Worm (Caenorhabditis elegans) whole organism, midembryonic: ENCODE measurements around the gene gex-5.
A peak's percentile ranks its signal among the peaks of the same experiment; 100 is the strongest.
"Not testable (repeated sequence)": the region's sequence is repeated elsewhere in the genome, so short reads cannot be mapped to it uniquely, and the experiment has no call there.

Experiments used
- T22C8.4 ChIP-seq: fragments of 200-800 bp; sonication (Bioruptor generic); IDR thresholded peaks from 2 replicates; pipeline ENCODE4 v1.3.6; 2022; ENCODE audit warnings: missing genetic modification characterization, missing compliant biosample characterization
- cog-1 ChIP-seq: sonication (generic microtip); optimal IDR thresholded peaks from 2 replicates; lab custom pipeline; 2016; ENCODE audit warnings: missing genetic modification characterization, missing compliant biosample characterization
- flt-1 ChIP-seq: fragments of 200-800 bp; sonication (Bioruptor generic); IDR thresholded peaks from 2 replicates; pipeline ENCODE4 v1.3.6; 2022; ENCODE audit warnings: missing genetic modification characterization, missing compliant biosample characterization
- klf-2 ChIP-seq: fragments of 200-800 bp; sonication (Bioruptor generic); conservative IDR thresholded peaks from 2 replicates; pipeline ENCODE4 v1.3.6; 2022; ENCODE audit warnings: missing genetic modification reagents, missing genetic modification characterization, missing compliant biosample characterization
- med-1 ChIP-seq: sonication (generic microtip); optimal IDR thresholded peaks from 2 replicates; lab custom pipeline; 2017; ENCODE audit warnings: missing genetic modification characterization, mild to moderate bottlenecking, missing compliant biosample characterization, antibody characterized with exemption, missing genetic modification reagents; ENCODE audit not compliant: insufficient read depth
- ref-1 ChIP-seq: fragments of 200-800 bp; sonication (Bioruptor generic); conservative IDR thresholded peaks from 2 replicates; pipeline ENCODE4 v1.3.6; 2022; ENCODE audit warnings: missing genetic modification reagents, missing genetic modification characterization, missing compliant biosample characterization
- tab-1 ChIP-seq: fragments of 200-800 bp; sonication (Bioruptor generic); IDR thresholded peaks from 2 replicates; pipeline ENCODE4 v1.3.6; 2022; ENCODE audit warnings: missing genetic modification characterization, missing compliant biosample characterization
- ztf-23 ChIP-seq: fragments of 200-800 bp; sonication (Bioruptor generic); IDR thresholded peaks from 2 replicates; pipeline ENCODE4 v1.3.6; 2022; ENCODE audit warnings: missing genetic modification reagents, missing genetic modification characterization, missing compliant biosample characterization
- ztf-29 ChIP-seq: fragments of 200-800 bp; sonication (Bioruptor generic); IDR thresholded peaks from 2 replicates; pipeline ENCODE4 v1.3.6; 2022; ENCODE audit warnings: missing genetic modification reagents, missing genetic modification characterization, missing compliant biosample characterization

The gex-5 gene

DNA sequence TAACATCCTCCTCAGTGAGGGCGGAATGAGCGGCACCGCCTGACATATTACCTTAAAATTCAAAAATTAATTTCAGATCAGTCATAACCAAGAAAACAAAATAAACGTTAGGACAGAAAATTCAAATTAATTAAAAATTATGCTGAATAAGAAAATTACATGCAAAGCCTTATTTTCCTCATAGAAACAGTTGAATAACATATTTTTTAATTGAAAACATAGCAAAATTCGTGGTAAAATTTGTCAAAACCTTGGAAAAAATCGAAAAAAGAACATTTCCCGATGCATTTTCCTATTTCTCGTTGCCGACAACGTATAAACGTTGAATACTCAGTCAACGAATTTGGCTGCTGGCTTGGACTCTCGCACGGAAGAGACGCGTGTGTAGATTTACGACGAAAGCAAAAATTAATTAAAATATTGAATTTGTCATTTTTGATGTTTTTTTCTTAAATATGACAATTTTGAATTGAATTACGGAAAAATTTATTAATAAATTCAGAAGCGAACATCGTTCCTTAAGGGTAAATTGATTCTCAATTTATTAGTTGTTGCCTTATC, 27.7 kb downstream of the gex-5 start, which contains the start of the genes rps-0 and rbg-3:
Gene rps-0 (minus strand): TSS at position 51 of the 561 bp plus-strand sequence.
Gene rbg-3 (plus strand): TSS at position 424 of the 561 bp plus-strand sequence.
- no peak for TF ChIP-seq T22C8.4 (GFP tag; lab: Robert Waterston, UW)
- no peak for TF ChIP-seq klf-2 (GFP tag; lab: Robert Waterston, UW)
- no peak for TF ChIP-seq tab-1 (GFP tag; lab: Robert Waterston, UW)
- peak; percentile 41 for TF ChIP-seq cog-1 (tag; lab: Kevin White, UChicago)
- no peak for TF ChIP-seq flt-1 (GFP tag; lab: Robert Waterston, UW)
- peak; percentile 71; the same call in 1 of the 2 replicates for TF ChIP-seq ztf-23 (GFP tag; lab: Robert Waterston, UW)
- TF ChIP-seq ztf-29 (GFP tag; lab: Robert Waterston, UW): 0 out of 2 replicates have a peak, but pooled peaks have one; percentile 21
- no peak for TF ChIP-seq ref-1 (GFP tag; lab: Robert Waterston, UW)

ce11 chrIII:4748666-4749065, 33.1 kb downstream of the gex-5 start:
- 0 out of 2 replicates have a peak, but pooled peaks have one; percentile 5 for TF ChIP-seq klf-2 (GFP tag; lab: Robert Waterston, UW)
- TF ChIP-seq med-1 (GFP tag; lab: Kevin White, UChicago): no peak
- no peak for TF ChIP-seq T22C8.4 (GFP tag; lab: Robert Waterston, UW)

DNA sequence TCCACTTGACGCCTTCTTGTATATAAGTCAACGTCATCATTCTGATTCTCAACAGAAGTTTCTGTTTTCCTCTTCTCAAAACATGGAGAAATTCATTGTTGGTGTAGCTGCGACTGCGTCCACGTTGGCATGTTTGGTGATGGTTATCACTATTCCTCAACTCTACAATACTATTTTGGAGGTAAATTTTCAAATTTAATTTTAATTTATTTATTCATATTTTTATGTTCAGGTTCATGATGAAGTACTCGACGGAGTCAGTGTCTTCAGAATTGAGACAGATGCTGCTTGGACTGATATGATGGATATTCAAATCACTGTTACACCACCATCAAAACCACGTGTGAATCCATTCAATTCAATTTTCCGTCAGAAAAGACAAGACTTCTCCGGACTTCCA, 33.7 kb downstream of the gex-5 start, which contains the start of gene col-89:
Gene col-89 (plus strand): TSS at position 19 of the 400 bp plus-strand sequence.
- TF ChIP-seq flt-1 (GFP tag; lab: Robert Waterston, UW) (no peak), med-1 (GFP tag; lab: Kevin White, UChicago) (no peak), ztf-23 (GFP tag; lab: Robert Waterston, UW) (no peak), cog-1 (tag; lab: Kevin White, UChicago) (no peak), ztf-29 (GFP tag; lab: Robert Waterston, UW) (no peak), ref-1 (GFP tag; lab: Robert Waterston, UW) (no peak), klf-2 (GFP tag; lab: Robert Waterston, UW) (no peak), tab-1 (GFP tag; lab: Robert Waterston, UW) (no peak), T22C8.4 (GFP tag; lab: Robert Waterston, UW) (no peak)

ce11 chrIII:4745934-4746333, 35.9 kb downstream of the gex-5 start, which contains the start of gene F17C8.6:
Gene F17C8.6, minus strand, starts transcription at chrIII:4746034.
- TF ChIP-seq cog-1 (tag; lab: Kevin White, UChicago) (no peak), tab-1 (GFP tag; lab: Robert Waterston, UW) (no peak), ztf-23 (GFP tag; lab: Robert Waterston, UW) (no peak), ref-1 (GFP tag; lab: Robert Waterston, UW) (no peak), med-1 (GFP tag; lab: Kevin White, UChicago) (no peak), ztf-29 (GFP tag; lab: Robert Waterston, UW) (no peak), klf-2 (GFP tag; lab: Robert Waterston, UW) (no peak), T22C8.4 (GFP tag; lab: Robert Waterston, UW) (no peak), flt-1 (GFP tag; lab: Robert Waterston, UW) (no peak)

DNA sequence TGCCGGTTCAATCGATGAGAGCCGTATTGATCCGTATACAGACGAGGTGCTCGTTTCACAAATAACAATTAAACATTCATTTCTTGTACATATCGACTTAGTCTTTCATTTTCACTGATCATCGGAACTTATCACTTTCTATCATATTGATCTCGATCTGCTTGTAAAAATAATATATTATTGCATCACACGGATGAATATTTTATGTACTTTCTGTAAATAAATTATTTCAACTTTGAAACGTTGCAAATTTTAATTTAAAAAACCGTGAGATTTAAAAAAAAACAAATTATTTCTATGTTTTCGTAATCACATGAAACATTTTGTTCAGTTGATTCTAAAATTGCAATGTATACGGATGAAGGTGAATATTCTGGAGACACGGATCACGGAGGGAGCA, 39.2 kb downstream of the gex-5 start, which contains the start of gene twk-6:
Gene twk-6 (plus strand): TSS at position 301 of the 400 bp plus-strand sequence.
- TF ChIP-seq klf-2, ztf-23, ztf-29 (GFP tag; lab: Robert Waterston, UW): not testable (repeated sequence)

DNA sequence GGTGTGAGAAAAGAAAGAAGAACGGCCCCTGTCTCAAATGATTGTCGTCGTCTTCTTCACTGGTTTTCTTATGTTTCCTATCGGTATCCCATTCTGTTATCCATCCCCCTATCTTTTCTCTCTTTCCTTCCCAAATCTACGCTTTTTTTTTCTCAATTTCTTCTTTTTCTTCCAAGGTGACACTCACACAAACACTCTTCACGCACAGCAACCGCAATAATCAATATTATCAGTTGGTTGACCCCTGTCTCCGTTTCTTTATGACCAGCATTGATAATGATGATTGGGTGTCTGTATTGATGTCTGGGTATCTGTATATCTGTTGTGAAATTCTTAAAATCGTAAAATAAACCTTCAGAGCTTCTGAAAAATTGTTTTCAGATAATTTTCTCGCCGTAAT, 41.0 kb downstream of the gex-5 start:
- TF ChIP-seq med-1 (GFP tag; lab: Kevin White, UChicago) (no peak), tab-1 (GFP tag; lab: Robert Waterston, UW) (no peak), flt-1 (GFP tag; lab: Robert Waterston, UW) (no peak), klf-2 (GFP tag; lab: Robert Waterston, UW) (no peak), ztf-29 (GFP tag; lab: Robert Waterston, UW) (no peak), cog-1 (tag; lab: Kevin White, UChicago) (no peak), ztf-23 (GFP tag; lab: Robert Waterston, UW) (no peak), T22C8.4 (GFP tag; lab: Robert Waterston, UW) (no peak), ref-1 (GFP tag; lab: Robert Waterston, UW) (no peak)

DNA sequence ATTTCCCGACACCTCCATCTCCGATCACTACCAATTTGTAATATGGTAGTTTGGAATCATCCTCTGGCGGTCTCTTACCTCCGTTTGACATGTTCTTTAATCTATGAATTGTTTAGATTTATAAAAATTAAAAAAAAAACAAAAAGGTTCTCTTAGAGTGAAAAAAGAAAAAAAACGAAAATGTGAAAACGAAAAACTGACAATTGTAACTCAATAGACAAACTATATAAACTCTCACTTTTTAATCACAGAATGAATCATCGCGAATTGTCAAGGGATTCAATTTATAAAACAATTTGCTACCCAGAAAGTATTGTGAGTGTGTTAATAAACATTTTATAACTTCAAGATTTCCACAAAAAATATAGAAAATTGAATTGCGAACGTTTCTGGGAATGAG, 41.8 kb downstream of the gex-5 start, which contains the start of gene ras-2:
Gene ras-2 (minus strand): TSS at position 101 of the 400 bp plus-strand sequence.
- TF ChIP-seq klf-2 (GFP tag; lab: Robert Waterston, UW): no peak
- TF ChIP-seq ztf-23 (GFP tag; lab: Robert Waterston, UW): no peak
- TF ChIP-seq cog-1 (tag; lab: Kevin White, UChicago): no peak
- no peak for TF ChIP-seq ref-1 (GFP tag; lab: Robert Waterston, UW)
- no peak for TF ChIP-seq T22C8.4 (GFP tag; lab: Robert Waterston, UW)
- no peak for TF ChIP-seq med-1 (GFP tag; lab: Kevin White, UChicago)
- TF ChIP-seq flt-1 (GFP tag; lab: Robert Waterston, UW): no peak
- TF ChIP-seq ztf-29 (GFP tag; lab: Robert Waterston, UW): no peak
- TF ChIP-seq tab-1 (GFP tag; lab: Robert Waterston, UW): no peak

- no peak for TF ChIP-seq klf-2 (GFP tag; lab: Robert Waterston, UW)
- no peak for TF ChIP-seq T22C8.4 (GFP tag; lab: Robert Waterston, UW)
- TF ChIP-seq tab-1 (GFP tag; lab: Robert Waterston, UW): no peak
- TF ChIP-seq ztf-29 (GFP tag; lab: Robert Waterston, UW): no peak
- TF ChIP-seq flt-1 (GFP tag; lab: Robert Waterston, UW): no peak
- TF ChIP-seq ref-1 (GFP tag; lab: Robert Waterston, UW): no peak
Observed at ce11 chrIII:4735443-4735842, 46.3 kb downstream of the gex-5 start, which contains the start of gene F17C8.7. Gene F17C8.7, plus strand, starts transcription at chrIII:4735743.

DNA sequence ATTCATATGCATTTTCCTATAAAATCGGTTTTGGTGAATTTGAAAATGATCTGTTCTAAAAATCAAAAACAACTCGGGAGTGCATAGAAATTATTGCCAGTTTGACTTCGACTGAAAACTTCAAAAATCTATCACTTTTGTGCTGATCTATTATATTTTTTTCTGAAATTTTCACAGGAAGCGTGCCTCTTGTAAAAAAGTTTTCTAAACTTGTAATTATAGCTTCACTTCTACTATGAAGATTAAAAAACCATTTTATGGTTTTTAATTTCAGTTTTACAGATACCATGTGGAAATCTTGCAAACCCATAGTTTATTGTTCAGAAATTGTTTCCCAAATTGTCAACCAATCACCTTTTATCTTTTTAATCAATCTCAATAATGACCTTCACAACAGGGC, 47.7 kb downstream of the gex-5 start, which contains the start of gene F17C8.9:
Gene F17C8.9 (plus strand): TSS at position 301 of the 400 bp plus-strand sequence.
- TF ChIP-seq tab-1 (GFP tag; lab: Robert Waterston, UW): no peak
- TF ChIP-seq cog-1 (tag; lab: Kevin White, UChicago): no peak
- TF ChIP-seq klf-2 (GFP tag; lab: Robert Waterston, UW): no peak
- no peak for TF ChIP-seq med-1 (GFP tag; lab: Kevin White, UChicago)
- TF ChIP-seq ztf-23 (GFP tag; lab: Robert Waterston, UW): no peak
- TF ChIP-seq ref-1 (GFP tag; lab: Robert Waterston, UW): no peak
- no peak for TF ChIP-seq flt-1 (GFP tag; lab: Robert Waterston, UW)
- TF ChIP-seq T22C8.4 (GFP tag; lab: Robert Waterston, UW): no peak
- no peak for TF ChIP-seq ztf-29 (GFP tag; lab: Robert Waterston, UW)
